Fruit fly (Drosophila melanogaster) whole organism, wandering third instar larva: ENCODE results near the gene CG5412.

Experiments
- Dfd ChIP-seq: fragments of >200 bp; optimal IDR thresholded peaks from 2 replicates; lab custom pipeline; 2017; ENCODE audit warnings: missing biosample characterization, missing genetic modification characterization
- OdsH ChIP-seq: fragments of 200-800 bp; sonication (Bioruptor generic); optimal IDR thresholded peaks from 2 replicates; lab custom pipeline; 2016; ENCODE audit warnings: missing biosample characterization, mild to moderate bottlenecking, missing genetic modification characterization
- pan ChIP-seq: fragments of >200 bp; optimal IDR thresholded peaks from 2 replicates; lab custom pipeline; 2017
- psq ChIP-seq: fragments of 200-800 bp; sonication (Bioruptor generic); optimal IDR thresholded peaks from 3 replicates; lab custom pipeline; 2017; ENCODE audit warnings: missing biosample characterization, mild to moderate bottlenecking, missing genetic modification characterization, moderate library complexity
- sage ChIP-seq: fragments of 200-800 bp; sonication (Bioruptor generic); optimal IDR thresholded peaks from 2 replicates; lab custom pipeline; 2016; ENCODE audit warnings: missing biosample characterization, mild to moderate bottlenecking, missing genetic modification characterization

- TF ChIP-seq sage (GFP tag; lab: Kevin White, UChicago) (no peak), Dfd (GFP tag; lab: Kevin White, UChicago) (no peak), pan (lab: Kevin White, UChicago) (no peak), psq (GFP tag; lab: Kevin White, UChicago) (no peak), OdsH (GFP tag; lab: Kevin White, UChicago) (no peak)
These were observed 4.5 kb downstream of the CG5412 start, which contains the start of gene CG34008 for dm6 chr3R:20581376-20581775.
